Worm (Caenorhabditis elegans) whole organism, L4 larva: ENCODE data around the gene F53A9.8.

Source experiments
- T26A8.4 ChIP-seq: fragments of 200-800 bp; sonication (Bioruptor generic); IDR thresholded peaks from 2 replicates; pipeline ENCODE4 v1.3.6; 2022; ENCODE audit warnings: missing genetic modification characterization, missing compliant biosample characterization
- lim-7 ChIP-seq: fragments of 200-800 bp; sonication (Bioruptor generic); IDR thresholded peaks from 2 replicates; pipeline ENCODE4 v1.3.6; 2022; ENCODE audit warnings: missing genetic modification characterization, missing compliant biosample characterization
- lsy-2 ChIP-seq, 2 experiments: fragments of 150-350 bp in 1 of 2; sonication (generic microtip) in 1 of 2; optimal IDR thresholded peaks; 2 replicates each; lab custom pipeline; 2014 to 2017; ENCODE audit warnings: missing biosample characterization in 2 of 2, missing genetic modification characterization in 2 of 2
- madf-9 ChIP-seq: fragments of 200-800 bp; sonication (Bioruptor generic); conservative IDR thresholded peaks from 2 replicates; pipeline ENCODE4 v1.3.6; 2022; ENCODE audit warnings: missing genetic modification reagents, missing genetic modification characterization, missing compliant biosample characterization
- nhr-10 ChIP-seq: fragments of 150-350 bp; optimal IDR thresholded peaks from 2 replicates; lab custom pipeline; 2014; ENCODE audit warnings: missing biosample characterization, missing genetic modification characterization
- nhr-25 ChIP-seq: sonication (generic microtip); optimal IDR thresholded peaks from 2 replicates; lab custom pipeline; 2017; ENCODE audit warnings: missing genetic modification characterization, mild to moderate bottlenecking, missing compliant biosample characterization, antibody characterized with exemption, moderate library complexity, borderline replicate concordance; ENCODE audit not compliant: insufficient read depth
- pha-4 ChIP-seq, 2 experiments: fragments of 150-350 bp in 1 of 2; fragments of 200-800 bp in 1 of 2; sonication (Bioruptor generic) in 1 of 2; IDR thresholded peaks in 1 of 2; optimal IDR thresholded peaks in 1 of 2; 2 replicates each; pipeline versions ENCODE4 v1.3.6 to Lab custom; 2014 to 2022; ENCODE audit warnings: missing genetic modification characterization in 2 of 2, missing genetic modification reagents in 2 of 2, missing biosample characterization in 1 of 2, missing compliant biosample characterization in 1 of 2

DNA sequence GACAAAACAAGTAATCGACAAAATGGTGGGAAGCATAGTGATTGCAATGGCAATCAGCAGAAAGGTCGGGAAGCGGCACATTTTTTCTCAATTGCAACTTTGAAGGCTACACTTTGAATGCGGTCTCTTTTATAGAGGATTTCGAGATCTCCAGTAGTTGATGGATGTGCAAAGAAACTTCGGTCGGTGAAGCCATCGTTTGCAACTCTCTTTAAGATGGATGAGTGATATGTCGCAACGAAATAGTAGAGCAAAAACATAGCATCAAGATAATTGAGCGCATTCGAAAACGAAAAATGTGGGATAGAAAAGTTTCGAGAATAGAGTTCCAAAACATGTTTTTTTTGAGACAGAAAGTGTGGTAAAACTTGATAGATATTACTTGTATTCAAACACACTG, 8.6 kb upstream of the F53A9.8 start, which contains the start of gene EGAP4.1:
- TF ChIP-seq lsy-2 (tag; optimal IDR thresholded peaks at IDR 0.05; lab: Kevin White, UChicago) (no peak), nhr-10 (tag; lab: Kevin White, UChicago) (no peak), madf-9 (GFP tag; lab: Robert Waterston, UW) (no peak), pha-4 (GFP tag; IDR thresholded peaks at IDR 0.05; lab: Robert Waterston, UW) (no peak), pha-4 (tag; optimal IDR thresholded peaks at IDR 0.05; lab: Kevin White, UChicago) (no peak), lim-7 (GFP tag; lab: Robert Waterston, UW) (no peak), T26A8.4 (GFP tag; lab: Robert Waterston, UW) (no peak), nhr-25 (tag; lab: Kevin White, UChicago) (no peak)
